Worm (Caenorhabditis elegans): ENCODE measurements around the gene spp-19.

spp-19 gene

DNA sequence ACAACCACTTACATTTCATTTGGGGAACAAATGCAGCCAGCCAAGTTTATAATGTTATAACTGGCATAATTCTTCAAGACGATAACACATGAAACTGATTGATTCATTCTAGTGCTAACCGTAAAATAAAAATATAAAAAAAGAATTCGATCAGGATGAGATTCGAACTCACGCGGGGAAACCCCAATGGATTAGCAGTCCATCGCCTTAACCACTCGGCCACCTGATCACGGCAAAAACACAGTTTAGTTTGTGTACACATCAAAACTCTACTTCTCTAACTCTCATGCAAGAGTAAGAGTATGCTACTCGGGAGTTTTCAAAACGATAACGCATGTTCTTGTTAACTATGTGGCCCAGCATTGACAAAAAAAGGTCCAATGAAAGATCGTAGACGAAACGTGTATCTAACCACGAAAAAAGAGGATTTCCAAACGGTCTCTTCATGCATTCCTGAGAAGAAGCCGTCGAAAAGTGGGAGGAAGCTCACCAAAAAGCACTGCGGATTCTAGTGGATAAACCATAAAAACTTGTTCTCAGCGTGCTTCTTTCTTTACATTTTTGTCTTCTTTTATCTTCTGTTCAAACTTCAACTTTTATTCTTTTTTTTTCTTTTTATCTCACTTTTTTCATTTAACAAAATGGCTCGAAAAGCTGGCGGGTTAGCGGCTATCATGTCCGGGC, 9.6 kb downstream of the spp-19 start, which contains the start of gene twk-10 (continued):
- TF ChIP-seq Y48G9A.11 (GFP tag; IDR thresholded peaks at IDR 0.05), result peak; percentile 69; the same call in 1 of the 2 replicates
- TF ChIP-seq unc-130 (GFP tag; optimal IDR thresholded peaks at IDR 0.05), result peak; percentile 21
- no peak for TF ChIP-seq F10B5.3 (tag; optimal IDR thresholded peaks at IDR 0.05)
- no peak for TF ChIP-seq aha-1 (tag)
- TF ChIP-seq lin-13 (GFP tag; optimal IDR thresholded peaks at IDR 0.05), result no peak
- no peak for TF ChIP-seq ztf-7 (tag; optimal IDR thresholded peaks at IDR 0.05)
- no peak for TF ChIP-seq snpc-1.2 (GFP tag; IDR thresholded peaks at IDR 0.05)
- no peak for TF ChIP-seq unc-62 (GFP tag; optimal IDR thresholded peaks at IDR 0.05 in 1 of 2)
- TF ChIP-seq unc-62 (tag; optimal IDR thresholded peaks at IDR 0.05), result no peak
- peak; percentile 52; the same call in 1 of the 2 replicates for TF ChIP-seq T26A8.4 (GFP tag; IDR thresholded peaks at IDR 0.05)
- no peak for TF ChIP-seq ceh-82 (tag; optimal IDR thresholded peaks at IDR 0.05)
- TF ChIP-seq hlh-30 (tag; optimal IDR thresholded peaks at IDR 0.05; ENCODE audit: insufficient read depth), result peak; percentile 15
- 0 out of 2 replicates have a peak, but pooled peaks have one; percentile 42 for TF ChIP-seq lin-1 (GFP tag; IDR thresholded peaks at IDR 0.05)
- no peak for TF ChIP-seq T20F7.1 (GFP tag; optimal IDR thresholded peaks at IDR 0.05)
- TF ChIP-seq hif-1 (tag; optimal IDR thresholded peaks at IDR 0.05), result no peak
- no peak for TF ChIP-seq mxl-2 (GFP tag; conservative IDR thresholded peaks at IDR 0.05)
- peak; percentile 9 for TF ChIP-seq rbr-2 (tag; optimal IDR thresholded peaks at IDR 0.05)
- TF ChIP-seq lin-29 (GFP tag; IDR thresholded peaks at IDR 0.05), result no peak
- peak; percentile 76; the same call in 1 of the 2 replicates for TF ChIP-seq dmd-8 (GFP tag; IDR thresholded peaks at IDR 0.05)
- TF ChIP-seq ces-1 (GFP tag; optimal IDR thresholded peaks at IDR 0.05), result no peak
- TF ChIP-seq spr-1 (tag; optimal IDR thresholded peaks at IDR 0.05), result no peak
- TF ChIP-seq nhr-48 (tag; optimal IDR thresholded peaks at IDR 0.05), result no peak
- TF ChIP-seq fkh-10 (GFP tag; optimal IDR thresholded peaks at IDR 0.05), result no peak

DNA sequence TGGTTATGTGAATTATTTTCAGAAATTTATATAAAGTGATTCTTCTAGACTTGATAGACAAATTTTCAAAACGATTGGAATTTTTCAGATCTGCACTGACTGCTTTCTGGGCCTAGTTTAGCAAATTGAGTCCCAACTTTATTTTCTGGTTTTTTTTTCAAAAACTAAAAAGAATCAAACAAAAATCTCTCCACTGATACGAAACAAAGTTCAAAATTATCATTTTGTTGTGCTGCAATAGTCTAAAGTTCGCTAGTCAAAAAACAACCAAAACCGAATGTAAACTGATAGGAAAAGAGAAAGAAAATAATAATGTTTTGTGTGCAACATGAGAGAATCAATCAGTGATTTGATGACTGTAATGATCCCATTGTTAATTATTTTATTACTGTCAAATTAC, 11.6 kb downstream of the spp-19 start, which contains the start of gene lipl-4:
TSS of gene lipl-4 (plus strand) at position 301 of the 400 bp plus-strand sequence.
- no peak for TF ChIP-seq mdt-29 (GFP tag; IDR thresholded peaks at IDR 0.05)
- no peak for TF ChIP-seq rbr-2 (tag; optimal IDR thresholded peaks at IDR 0.05)
- TF ChIP-seq zip-11 (GFP tag; IDR thresholded peaks at IDR 0.05), result no peak
- peak; percentile 1 for TF ChIP-seq dve-1 (tag; optimal IDR thresholded peaks at IDR 0.05; ENCODE audit: insufficient read depth)
- no peak for TF ChIP-seq T26A8.4 (GFP tag; IDR thresholded peaks at IDR 0.05)
- TF ChIP-seq daf-16 (GFP tag; optimal IDR thresholded peaks at IDR 0.05), result no peak
- peak; percentile 53 for TF ChIP-seq daf-16 (tag; optimal IDR thresholded peaks at IDR 0.05)
- no peak for TF ChIP-seq vab-7 (GFP tag; IDR thresholded peaks at IDR 0.05)

DNA sequence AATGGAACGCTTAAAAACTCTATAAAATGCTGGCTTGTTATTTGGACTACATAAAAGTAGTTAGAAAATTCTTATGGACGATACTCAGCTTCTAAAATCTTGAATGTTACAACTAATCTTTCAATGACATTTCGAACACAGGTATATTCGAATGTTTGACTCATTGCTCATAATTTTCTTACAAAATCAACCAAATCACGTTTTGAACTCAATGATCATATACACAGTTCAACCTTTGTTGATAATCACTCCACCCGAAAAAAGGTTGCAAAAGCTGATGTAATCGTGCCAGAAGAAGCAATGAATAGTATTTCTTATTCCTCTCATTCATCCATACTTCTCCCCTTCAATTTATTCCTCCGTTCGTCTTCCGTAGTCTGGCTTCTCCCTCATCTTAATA, 12.3 kb downstream of the spp-19 start, which contains the start of gene K04A8.20:
TSS of gene K04A8.20 (plus strand) at position 301 of the 400 bp plus-strand sequence.
- no peak for TF ChIP-seq ztf-7 (tag; optimal IDR thresholded peaks at IDR 0.05)
- TF ChIP-seq dve-1 (tag; optimal IDR thresholded peaks at IDR 0.05; ENCODE audit: insufficient read depth), result peak; percentile 2
- no peak for TF ChIP-seq aha-1 (tag)
- no peak for TF ChIP-seq lin-29 (GFP tag; IDR thresholded peaks at IDR 0.05)

DNA sequence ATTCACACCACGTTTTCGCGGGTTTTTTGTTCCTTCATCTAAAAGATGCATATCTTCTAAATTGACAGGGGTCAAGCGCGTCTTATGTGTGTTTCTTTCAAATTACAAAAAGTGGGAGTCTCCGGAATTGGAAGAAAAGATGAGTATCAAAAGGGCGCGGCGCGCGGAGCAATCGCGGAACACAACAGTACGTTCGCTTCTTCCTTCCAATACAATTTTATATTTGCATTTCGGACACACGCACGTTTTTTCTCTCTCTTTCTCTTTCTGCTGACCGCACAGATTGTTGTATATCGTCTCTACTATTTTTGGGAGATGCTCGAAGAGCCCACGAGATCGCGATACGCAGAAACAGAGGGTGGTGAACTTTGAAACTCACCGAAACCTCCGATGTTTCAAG, 13.2 kb downstream of the spp-19 start:
- no peak for TF ChIP-seq nhr-41 (GFP tag; IDR thresholded peaks at IDR 0.05)
- TF ChIP-seq hlh-11 (tag; optimal IDR thresholded peaks at IDR 0.05), result no peak
- TF ChIP-seq ceh-44 (GFP tag; IDR thresholded peaks at IDR 0.05), result no peak
- TF ChIP-seq mes-2 (tag; optimal IDR thresholded peaks at IDR 0.05; ENCODE audit: poor library complexity, severe bottlenecking), result no peak
- TF ChIP-seq dmd-9 (GFP tag; IDR thresholded peaks at IDR 0.05), result no peak
- peak; percentile 37 for TF ChIP-seq aha-1 (tag)
- TF ChIP-seq mdl-1 (tag; optimal IDR thresholded peaks at IDR 0.05), result peak in 1 of 2 experiments; percentile 8
- TF ChIP-seq lin-38 (GFP tag; IDR thresholded peaks at IDR 0.05), result no peak
- TF ChIP-seq unc-62 (GFP tag; optimal IDR thresholded peaks at IDR 0.05 in 1 of 2), result peak in 1 of 2 experiments; percentile 95
- TF ChIP-seq unc-62 (tag; optimal IDR thresholded peaks at IDR 0.05), result no peak
- no peak for TF ChIP-seq hmg-1.1 (GFP tag; IDR thresholded peaks at IDR 0.05)
- TF ChIP-seq dve-1 (tag; optimal IDR thresholded peaks at IDR 0.05; ENCODE audit: insufficient read depth), result peak; percentile 22

Measured in whole organism, L4 larva.